Worm (Caenorhabditis elegans): ENCODE measurements around the gene cyp-29A2.
A peak's percentile ranks its signal among the peaks of the same experiment; 100 is the strongest.

cyp-29A2 gene

ce11 chrV:11217394-11217793 lies at the start of gene cyp-29A2 (continued):
- TF ChIP-seq saeg-2 (GFP tag; IDR thresholded peaks at IDR 0.05) (no peak), nhr-77 (tag; optimal IDR thresholded peaks at IDR 0.05) (peak; percentile 92), rbr-2 (tag; optimal IDR thresholded peaks at IDR 0.05) (no peak), Y5F2A.4 (GFP tag; optimal IDR thresholded peaks at IDR 0.05) (no peak), F37D6.2 (tag; optimal IDR thresholded peaks at IDR 0.05) (no peak)

DNA sequence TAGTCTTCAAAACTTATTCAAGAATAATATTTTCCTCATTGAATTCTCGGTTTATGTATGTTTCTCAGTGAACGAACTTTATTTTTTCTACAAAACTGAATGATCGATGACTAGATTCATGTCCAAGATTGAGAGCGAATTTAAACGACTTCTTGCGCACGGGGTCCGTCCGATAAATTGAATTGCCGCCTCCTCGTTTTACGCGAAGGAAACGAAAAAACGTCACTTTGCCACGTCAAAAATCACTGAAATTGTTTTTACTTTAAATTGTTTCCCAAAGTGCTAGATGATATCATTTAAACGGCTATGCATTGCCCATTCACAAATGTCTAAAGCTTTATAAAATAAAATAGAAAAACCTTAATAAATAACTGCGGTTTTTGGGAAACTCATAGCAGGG lies 49.6 kb upstream of the cyp-29A2 start:
- TF ChIP-seq fkh-10 (GFP tag; optimal IDR thresholded peaks at IDR 0.05): peak; percentile 72
- TF ChIP-seq ceh-62 (tag; optimal IDR thresholded peaks at IDR 0.05): no peak

ce11 chrV:11170564-11171329 lies 46.6 kb upstream of the cyp-29A2 start:
- peak; percentile 90 for TF ChIP-seq aha-1 (tag)
- no peak for TF ChIP-seq nhr-25 (tag; optimal IDR thresholded peaks at IDR 0.05; ENCODE audit: borderline replicate concordance, insufficient read depth)
- no peak for TF ChIP-seq Y5F2A.4 (GFP tag; optimal IDR thresholded peaks at IDR 0.05)
- TF ChIP-seq lin-13 (GFP tag; optimal IDR thresholded peaks at IDR 0.05): no peak
- no peak for TF ChIP-seq daf-19 (GFP tag; conservative IDR thresholded peaks at IDR 0.05)
- peak in 1 of 2 experiments; percentile 98 for TF ChIP-seq unc-62 (GFP tag; optimal IDR thresholded peaks at IDR 0.05 in 1 of 2)
- TF ChIP-seq unc-62 (tag; optimal IDR thresholded peaks at IDR 0.05): no peak
- TF ChIP-seq lim-7 (GFP tag; IDR thresholded peaks at IDR 0.05): no peak
- no peak for TF ChIP-seq dve-1 (tag; optimal IDR thresholded peaks at IDR 0.05; ENCODE audit: insufficient read depth)

- TF ChIP-seq nhr-11 (tag; optimal IDR thresholded peaks at IDR 0.05) (peak; percentile 50), nhr-42 (GFP tag; IDR thresholded peaks at IDR 0.05) (no peak), F49E8.2 (tag; optimal IDR thresholded peaks at IDR 0.05; ENCODE audit: borderline replicate concordance) (no peak), ceh-44 (GFP tag; IDR thresholded peaks at IDR 0.05) (no peak), nhr-77 (tag; optimal IDR thresholded peaks at IDR 0.05) (no peak), hlh-11 (tag; optimal IDR thresholded peaks at IDR 0.05) (peak; percentile 22), ama-1 (optimal IDR thresholded peaks at IDR 0.05) (no peak)
These were observed 45.5 kb upstream of the cyp-29A2 start, which contains the start of gene T19C4.5 for ce11 chrV:11171906-11172305. TSS of gene T19C4.5 (plus strand) at chrV:11172213.

DNA sequence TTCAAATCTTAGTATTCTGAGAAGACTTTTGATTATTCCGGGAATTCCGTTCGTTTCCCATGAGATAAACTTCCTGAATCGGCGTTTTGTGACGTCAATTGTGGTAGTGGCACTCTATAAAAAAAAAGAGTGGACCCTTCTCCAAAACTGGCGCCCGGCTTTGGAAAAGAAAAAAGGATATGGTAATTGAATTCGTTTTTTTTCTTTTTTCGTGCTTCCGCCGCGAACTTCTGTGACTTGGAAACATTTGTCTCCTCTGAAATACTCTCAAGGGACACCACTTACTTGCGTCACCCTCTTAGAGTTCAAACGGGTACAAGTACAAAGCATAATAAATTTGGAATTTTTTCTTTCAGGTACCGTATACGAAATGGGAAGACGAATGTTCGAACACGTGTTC lies 44.7 kb upstream of the cyp-29A2 start:
- TF ChIP-seq D1046.2 (GFP tag; IDR thresholded peaks at IDR 0.05) (no peak), zip-2 (tag; optimal IDR thresholded peaks at IDR 0.05) (no peak), aly-2 (tag; optimal IDR thresholded peaks at IDR 0.05) (no peak), dmd-6 (GFP tag; IDR thresholded peaks at IDR 0.05) (no peak), lim-7 (GFP tag; IDR thresholded peaks at IDR 0.05) (no peak), ceh-62 (tag; optimal IDR thresholded peaks at IDR 0.05) (no peak), unc-130 (GFP tag; optimal IDR thresholded peaks at IDR 0.05) (no peak), snpc-4 (tag; optimal IDR thresholded peaks at IDR 0.05) (no peak), ces-1 (GFP tag; optimal IDR thresholded peaks at IDR 0.05) (peak; percentile 47), fkh-10 (GFP tag; optimal IDR thresholded peaks at IDR 0.05) (peak; percentile 51)

ce11 chrV:11174663-11175062 lies 42.7 kb upstream of the cyp-29A2 start:
- TF ChIP-seq egl-27 (tag; optimal IDR thresholded peaks at IDR 0.05) (no peak), dmd-9 (GFP tag; IDR thresholded peaks at IDR 0.05) (no peak), nhr-77 (tag; optimal IDR thresholded peaks at IDR 0.05) (no peak), ces-1 (GFP tag; optimal IDR thresholded peaks at IDR 0.05) (no peak), vab-7 (GFP tag; IDR thresholded peaks at IDR 0.05) (0 out of 2 replicates have a peak, but pooled peaks have one; percentile 14), lin-39 (tag; optimal IDR thresholded peaks at IDR 0.05) (no peak), fos-1 (tag; optimal IDR thresholded peaks at IDR 0.05) (no peak), skn-1 (tag; optimal IDR thresholded peaks at IDR 0.05) (no peak), ZK546.5 (tag; optimal IDR thresholded peaks at IDR 0.05) (no peak), daf-12 (tag; optimal IDR thresholded peaks at IDR 0.05) (no peak), ceh-62 (tag; optimal IDR thresholded peaks at IDR 0.05) (no peak), mxl-3 (GFP tag; optimal IDR thresholded peaks at IDR 0.05) (no peak), lim-7 (GFP tag; IDR thresholded peaks at IDR 0.05) (peak; percentile 52; the same call in 1 of the 2 replicates), zag-1 (tag; optimal IDR thresholded peaks at IDR 0.05) (no peak), D1046.2 (GFP tag; IDR thresholded peaks at IDR 0.05) (no peak), ZK337.2 (GFP tag; IDR thresholded peaks at IDR 0.05) (no peak), nhr-11 (tag; optimal IDR thresholded peaks at IDR 0.05) (peak; percentile 35), daf-16 (GFP tag; optimal IDR thresholded peaks at IDR 0.05) (no peak), daf-16 (tag; optimal IDR thresholded peaks at IDR 0.05) (no peak), nhr-111 (GFP tag; optimal IDR thresholded peaks at IDR 0.05) (no peak), ztf-7 (tag; optimal IDR thresholded peaks at IDR 0.05) (no peak)
